Fruit fly (Drosophila melanogaster) whole organism, embryonic: ENCODE results near the gene CG43245.

Source experiments
- Aef1 ChIP-seq: fragments of 200-800 bp; sonication (Bioruptor generic); IDR thresholded peaks from 3 replicates; pipeline ENCODE4 v1.3.6; 2022; ENCODE audit warnings: missing biosample characterization, missing genetic modification characterization
- Bdp1 ChIP-seq: fragments of 200-800 bp; sonication (Bioruptor generic); optimal IDR thresholded peaks from 3 replicates; lab custom pipeline; 2016; ENCODE audit warnings: missing biosample characterization, missing genetic modification characterization
- CG1024 ChIP-seq: fragments of 200-800 bp; sonication (Bioruptor generic); IDR thresholded peaks from 2 replicates; pipeline ENCODE4 v1.3.6; 2022; ENCODE audit warnings: missing biosample characterization, missing genetic modification characterization
- CG10431 ChIP-seq: fragments of 200-800 bp; sonication (Bioruptor generic); optimal IDR thresholded peaks from 3 replicates; lab custom pipeline; 2018; ENCODE audit warnings: missing biosample characterization, mild to moderate bottlenecking, missing genetic modification characterization
- CG10959 ChIP-seq: fragments of 200-800 bp; sonication (Bioruptor generic); IDR thresholded peaks from 2 replicates; pipeline ENCODE4 v1.3.6; 2022; ENCODE audit warnings: missing biosample characterization, missing genetic modification characterization
- CG11247 ChIP-seq: fragments of 200-800 bp; sonication (Bioruptor generic); IDR thresholded peaks from 2 replicates; pipeline ENCODE4 v1.3.6; 2022; ENCODE audit warnings: missing biosample characterization, missing genetic modification characterization
- CG11696 ChIP-seq: fragments of 200-800 bp; sonication (Bioruptor generic); IDR thresholded peaks from 2 replicates; pipeline ENCODE4 v1.3.6; 2022; ENCODE audit warnings: missing biosample characterization, missing genetic modification characterization
- CG12659 ChIP-seq: fragments of 200-800 bp; sonication (Bioruptor generic); optimal IDR thresholded peaks from 3 replicates; lab custom pipeline; 2017; ENCODE audit warnings: mild to moderate bottlenecking, missing biosample characterization, missing genetic modification reagents, missing genetic modification characterization
- CG12744 ChIP-seq: fragments of 200-800 bp; sonication (Bioruptor generic); optimal IDR thresholded peaks from 2 replicates; lab custom pipeline; 2016; ENCODE audit warnings: missing biosample characterization, missing genetic modification characterization
- CG14965 ChIP-seq: fragments of 200-800 bp; sonication (Bioruptor generic); optimal IDR thresholded peaks from 2 replicates; lab custom pipeline; 2016; ENCODE audit warnings: missing biosample characterization, missing genetic modification characterization, borderline replicate concordance
- CG15073 ChIP-seq: fragments of 200-800 bp; sonication (Bioruptor generic); optimal IDR thresholded peaks from 2 replicates; lab custom pipeline; 2016; ENCODE audit warnings: missing biosample characterization, missing genetic modification characterization
- CG15269 ChIP-seq: fragments of 200-800 bp; sonication (Bioruptor generic); optimal IDR thresholded peaks from 2 replicates; lab custom pipeline; 2018; ENCODE audit warnings: missing biosample characterization, mild to moderate bottlenecking, missing genetic modification characterization, moderate library complexity
- CG16813 ChIP-seq: fragments of 200-800 bp; sonication (Bioruptor generic); IDR thresholded peaks from 3 replicates; pipeline ENCODE4 v1.3.6; 2022; ENCODE audit warnings: missing biosample characterization, missing genetic modification characterization; ENCODE audit not compliant: partially characterized antibody
- CG17359 ChIP-seq: fragments of 200-800 bp; sonication (Bioruptor generic); optimal IDR thresholded peaks from 3 replicates; lab custom pipeline; 2018; ENCODE audit warnings: missing biosample characterization, mild to moderate bottlenecking, missing genetic modification characterization, moderate library complexity
- CG17829 ChIP-seq: fragments of 200-800 bp; optimal IDR thresholded peaks from 2 replicates; lab custom pipeline; 2019; ENCODE audit warnings: missing biosample characterization, mild to moderate bottlenecking, missing genetic modification characterization, moderate library complexity
- CG18599 ChIP-seq: fragments of 200-800 bp; sonication (Bioruptor generic); optimal IDR thresholded peaks from 3 replicates; lab custom pipeline; 2017; ENCODE audit warnings: missing biosample characterization, missing genetic modification characterization, mild to moderate bottlenecking, moderate library complexity, missing genetic modification reagents
- CG18764 ChIP-seq: fragments of 200-800 bp; sonication (Bioruptor generic); optimal IDR thresholded peaks from 3 replicates; lab custom pipeline; 2016; ENCODE audit warnings: missing biosample characterization, missing genetic modification characterization
- CG2116 ChIP-seq: fragments of 200-800 bp; sonication (Bioruptor generic); optimal IDR thresholded peaks from 3 replicates; lab custom pipeline; 2018; ENCODE audit warnings: missing biosample characterization, mild to moderate bottlenecking, missing genetic modification characterization
- CG32532 ChIP-seq: fragments of 200-800 bp; sonication (Bioruptor generic); IDR thresholded peaks from 2 replicates; pipeline ENCODE4 v1.3.6; 2022; ENCODE audit warnings: missing biosample characterization, missing genetic modification characterization
- CG8765 ChIP-seq: fragments of 200-800 bp; sonication (Bioruptor generic); IDR thresholded peaks from 2 replicates; pipeline ENCODE4 v1.3.6; 2022; ENCODE audit warnings: missing biosample characterization, missing genetic modification characterization
- CG8944 ChIP-seq: fragments of 200-800 bp; sonication (Bioruptor generic); optimal IDR thresholded peaks from 3 replicates; lab custom pipeline; 2016; ENCODE audit warnings: missing biosample characterization, missing genetic modification characterization
- D ChIP-seq, 2 experiments: fragments of 200-800 bp in 1 of 2; fragments of >200 bp in 1 of 2; sonication (Bioruptor generic) in 1 of 2; optimal IDR thresholded peaks; 2 replicates in 1 of 2; 3 replicates in 1 of 2; lab custom pipeline; 2017; ENCODE audit warnings: mild to moderate bottlenecking in 1 of 2, missing biosample characterization in 1 of 2, missing genetic modification characterization in 1 of 2, missing genetic modification reagents in 1 of 2
- HHEX ChIP-seq: fragments of 200-800 bp; sonication (Bioruptor generic); optimal IDR thresholded peaks from 3 replicates; lab custom pipeline; 2017; ENCODE audit warnings: missing biosample characterization, mild to moderate bottlenecking, missing genetic modification characterization, missing genetic modification reagents
- Hmx ChIP-seq: fragments of 200-800 bp; sonication (Bioruptor generic); optimal IDR thresholded peaks from 2 replicates; lab custom pipeline; 2016; ENCODE audit warnings: missing biosample characterization, missing genetic modification characterization
- Hr3 ChIP-seq: fragments of 200-800 bp; sonication (Bioruptor generic); optimal IDR thresholded peaks from 3 replicates; lab custom pipeline; 2016; ENCODE audit warnings: missing biosample characterization, missing genetic modification characterization
- Hr39 ChIP-seq: fragments of >200 bp; optimal IDR thresholded peaks from 2 replicates; lab custom pipeline; 2017
- Jarid2 ChIP-seq: fragments of 200-800 bp; sonication (Bioruptor generic); optimal IDR thresholded peaks from 3 replicates; lab custom pipeline; 2017; ENCODE audit warnings: mild to moderate bottlenecking, missing biosample characterization, missing genetic modification reagents, missing genetic modification characterization
- Lpt ChIP-seq: fragments of >200 bp; optimal IDR thresholded peaks from 2 replicates; lab custom pipeline; 2018; ENCODE audit warnings: missing biosample characterization, missing genetic modification characterization
- Sry-β ChIP-seq: fragments of 200-800 bp; sonication (Bioruptor generic); optimal IDR thresholded peaks from 2 replicates; lab custom pipeline; 2018; ENCODE audit warnings: missing biosample characterization, mild to moderate bottlenecking, missing genetic modification characterization, moderate library complexity
- Sry-δ ChIP-seq: fragments of 200-800 bp; sonication (Bioruptor generic); optimal IDR thresholded peaks from 2 replicates; lab custom pipeline; 2016; ENCODE audit warnings: missing biosample characterization, missing genetic modification characterization
- Usf ChIP-seq: fragments of 200-800 bp; sonication (Bioruptor generic); optimal IDR thresholded peaks from 2 replicates; lab custom pipeline; 2017; ENCODE audit warnings: missing genotype, missing biosample characterization, missing genetic modification characterization
- Xrp1 ChIP-seq: fragments of 200-800 bp; sonication (Bioruptor generic); IDR thresholded peaks from 2 replicates; pipeline ENCODE4 v1.3.6; 2022; ENCODE audit warnings: missing biosample characterization, missing genetic modification characterization
- ab ChIP-seq: fragments of 200-800 bp; sonication (Bioruptor generic); optimal IDR thresholded peaks from 2 replicates; lab custom pipeline; 2016; ENCODE audit warnings: missing biosample characterization, missing genetic modification characterization
- ac ChIP-seq: fragments of 200-800 bp; sonication (Bioruptor generic); optimal IDR thresholded peaks from 3 replicates; lab custom pipeline; 2017; ENCODE audit warnings: missing biosample characterization, mild to moderate bottlenecking, missing genetic modification characterization
- bsh ChIP-seq, 2 experiments: fragments of 200-800 bp; sonication (Bioruptor generic); optimal IDR thresholded peaks; 2 replicates each; lab custom pipeline; 2017 to 2018; ENCODE audit warnings: mild to moderate bottlenecking in 2 of 2, missing biosample characterization in 2 of 2, missing genetic modification characterization in 2 of 2, moderate library complexity in 1 of 2
- cad ChIP-seq: fragments of >200 bp; optimal IDR thresholded peaks from 2 replicates; lab custom pipeline; 2017; ENCODE audit warnings: missing biosample characterization, missing genetic modification characterization
- cato ChIP-seq: fragments of 200-800 bp; sonication (Bioruptor generic); optimal IDR thresholded peaks from 2 replicates; lab custom pipeline; 2016; ENCODE audit warnings: missing biosample characterization, missing genetic modification characterization, borderline replicate concordance
- chn ChIP-seq: fragments of 200-800 bp; sonication (Bioruptor generic); optimal IDR thresholded peaks from 2 replicates; lab custom pipeline; 2016; ENCODE audit warnings: missing biosample characterization, missing genetic modification characterization
- da ChIP-seq: fragments of 200-800 bp; sonication (Bioruptor generic); optimal IDR thresholded peaks from 2 replicates; lab custom pipeline; 2016; ENCODE audit warnings: missing biosample characterization, missing genetic modification characterization
- gro ChIP-seq: fragments of 200-800 bp; sonication (Bioruptor generic); optimal IDR thresholded peaks from 2 replicates; lab custom pipeline; 2016; ENCODE audit warnings: missing biosample characterization, missing genetic modification characterization
- inv ChIP-seq: fragments of 200-800 bp; sonication (Bioruptor generic); IDR thresholded peaks from 2 replicates; pipeline ENCODE4 v1.3.6; 2022; ENCODE audit warnings: missing biosample characterization, missing genetic modification characterization; ENCODE audit not compliant: partially characterized antibody
- knrl ChIP-seq: fragments of 200-800 bp; sonication (Bioruptor generic); IDR thresholded peaks from 3 replicates; pipeline ENCODE4 v1.3.6; 2022; ENCODE audit warnings: missing biosample characterization, missing genetic modification characterization; ENCODE audit not compliant: partially characterized antibody
- maf-S ChIP-seq: fragments of 200-800 bp; sonication (Bioruptor generic); optimal IDR thresholded peaks from 2 replicates; lab custom pipeline; 2016; ENCODE audit warnings: missing biosample characterization, missing genetic modification characterization
- onecut ChIP-seq: fragments of 200-800 bp; sonication (Bioruptor generic); IDR thresholded peaks from 2 replicates; pipeline ENCODE4 v1.3.6; 2022; ENCODE audit warnings: missing biosample characterization, missing genetic modification characterization
- pfk ChIP-seq: fragments of 200-800 bp; sonication (Bioruptor generic); optimal IDR thresholded peaks from 2 replicates; lab custom pipeline; 2018; ENCODE audit warnings: missing biosample characterization, mild to moderate bottlenecking, missing genetic modification characterization, moderate library complexity
- seq ChIP-seq: fragments of 200-800 bp; sonication (Bioruptor generic); IDR thresholded peaks from 2 replicates; pipeline ENCODE4 v1.3.6; 2022; ENCODE audit warnings: missing biosample characterization, missing genetic modification characterization
- trh ChIP-seq: fragments of 200-800 bp; sonication (Bioruptor generic); optimal IDR thresholded peaks from 2 replicates; lab custom pipeline; 2016; ENCODE audit warnings: missing biosample characterization, missing genetic modification characterization
- unpg ChIP-seq: fragments of 200-800 bp; sonication (Bioruptor generic); optimal IDR thresholded peaks from 3 replicates; lab custom pipeline; 2018; ENCODE audit warnings: missing biosample characterization, mild to moderate bottlenecking, missing genetic modification characterization, moderate library complexity
- vfl ChIP-seq: fragments of 200-800 bp; sonication (Bioruptor generic); optimal IDR thresholded peaks from 2 replicates; lab custom pipeline; 2016; ENCODE audit warnings: missing biosample characterization, missing genetic modification characterization
- vnd ChIP-seq: fragments of 200-800 bp; sonication (Bioruptor generic); IDR thresholded peaks from 3 replicates; pipeline ENCODE4 v1.3.6; 2022; ENCODE audit warnings: missing biosample characterization, missing genetic modification characterization; ENCODE audit not compliant: partially characterized antibody
- wdn ChIP-seq: fragments of 200-800 bp; sonication (Bioruptor generic); IDR thresholded peaks from 2 replicates; pipeline ENCODE4 v1.3.6; 2022; ENCODE audit warnings: missing biosample characterization, missing genetic modification characterization

The CG43245 gene

dm6 chr3L:10735095-10735494, 36.6 kb upstream of the CG43245 start (continued):
- TF ChIP-seq Bdp1 (GFP tag; lab: Kevin White, UChicago) (peak; percentile 33), Hr39 (lab: Kevin White, UChicago) (no peak), CG8944 (GFP tag; lab: Kevin White, UChicago) (peak; percentile 39), CG15269 (tag; lab: Kevin White, UChicago) (peak; percentile 77), Hmx (no peak), inv (GFP tag; lab: Robert Waterston, UW) (no peak), Hr3 (GFP tag; lab: Kevin White, UChicago) (peak; percentile 58), CG12744 (GFP tag; lab: Kevin White, UChicago) (peak; percentile 64), CG11696 (GFP tag; lab: Robert Waterston, UW) (no peak), ac (GFP tag; lab: Kevin White, UChicago) (no peak), wdn (GFP tag; lab: Robert Waterston, UW) (no peak), CG17359 (tag; lab: Kevin White, UChicago) (peak; percentile 69), maf-S (GFP tag; lab: Kevin White, UChicago) (peak; percentile 56), chn (GFP tag; lab: Kevin White, UChicago) (no peak), CG10431 (no peak), CG18764 (GFP tag; lab: Kevin White, UChicago) (peak; percentile 9), Usf (GFP tag; lab: Kevin White, UChicago) (peak; percentile 13), Sry-β (GFP tag; lab: Kevin White, UChicago) (no peak), vfl (GFP tag; lab: Kevin White, UChicago) (no peak), pfk (GFP tag; lab: Kevin White, UChicago) (no peak), CG32532 (GFP tag; lab: Robert Waterston, UW) (peak; percentile 49; the same call in 1 of the 2 replicates), CG18599 (peak; percentile 73), onecut (GFP tag; lab: Robert Waterston, UW) (no peak), CG1024 (GFP tag; lab: Robert Waterston, UW) (0 out of 2 replicates have a peak, but pooled peaks have one; percentile 6), Aef1 (GFP tag; lab: Robert Waterston, UW) (no peak), gro (peak; percentile 4), CG16813 (GFP tag; lab: Robert Waterston, UW) (no peak), bsh (GFP tag; optimal IDR thresholded peaks at IDR 0.05; lab: Kevin White, UChicago) (peak in 1 of 2 experiments; percentile 68), Jarid2 (GFP tag; lab: Kevin White, UChicago) (no peak), da (GFP tag; lab: Kevin White, UChicago) (peak; percentile 8), CG17829 (peak; percentile 30), unpg (GFP tag; lab: Kevin White, UChicago) (peak; percentile 60), CG12659 (GFP tag; lab: Kevin White, UChicago) (peak; percentile 40), ab (GFP tag; lab: Kevin White, UChicago) (no peak), CG2116 (GFP tag; lab: Kevin White, UChicago) (no peak), Lpt (GFP tag; lab: Kevin White, UChicago) (no peak), D (optimal IDR thresholded peaks at IDR 0.05; lab: Kevin White, UChicago) (no peak), D (GFP tag; optimal IDR thresholded peaks at IDR 0.05; lab: Kevin White, UChicago) (no peak), CG10959 (GFP tag; lab: Robert Waterston, UW) (no peak), CG15073 (no peak), Sry-δ (GFP tag; lab: Kevin White, UChicago) (no peak), Xrp1 (GFP tag; lab: Robert Waterston, UW) (0 out of 2 replicates have a peak, but pooled peaks have one; percentile 54), CG8765 (GFP tag; lab: Robert Waterston, UW) (no peak), CG14965 (GFP tag; lab: Kevin White, UChicago) (no peak), CG11247 (0 out of 2 replicates have a peak, but pooled peaks have one; percentile 29), cato (peak; percentile 55), HHEX (GFP tag; lab: Kevin White, UChicago) (peak; percentile 3), cad (GFP tag; lab: Kevin White, UChicago) (no peak), trh (GFP tag; lab: Kevin White, UChicago) (peak; percentile 44), seq (GFP tag; lab: Robert Waterston, UW) (peak; percentile 47), knrl (GFP tag; lab: Robert Waterston, UW) (no peak), vnd (no peak)
